Fruit fly (Drosophila melanogaster) whole organism: ENCODE measurements around the gene Ir94d.

Source experiments
- CG8478 ChIP-seq: fragments of >200 bp; optimal IDR thresholded peaks from 2 replicates; lab custom pipeline; 2018; ENCODE audit warnings: inconsistent platforms
- Dll ChIP-seq: fragments of >200 bp; optimal IDR thresholded peaks from 2 replicates; lab custom pipeline; 2017
- psq ChIP-seq: fragments of >200 bp; optimal IDR thresholded peaks from 2 replicates; lab custom pipeline; 2017
- usp ChIP-seq: fragments of >200 bp; optimal IDR thresholded peaks from 2 replicates; lab custom pipeline; 2017; ENCODE audit warnings: missing biosample characterization, missing genetic modification characterization, mixed read lengths

- TF ChIP-seq CG8478 = no peak
- TF ChIP-seq Dll (lab: Kevin White, UChicago) = no peak
- no peak for TF ChIP-seq psq
- TF ChIP-seq usp (GFP tag; lab: Kevin White, UChicago) = no peak
Measured at dm6 chr3R:23374290-23374689, 28.3 kb upstream of the Ir94d start.
